Worm (Caenorhabditis elegans) whole organism, early embryonic: Measurements from ENCODE around the gene K03H1.11.

Experiments used
- ama-1 ChIP-seq: fragments of 150-350 bp; optimal IDR thresholded peaks from 2 replicates; lab custom pipeline; 2014
- hmg-4 ChIP-seq: fragments of 200-800 bp; sonication (Bioruptor generic); optimal IDR thresholded peaks from 2 replicates; lab custom pipeline; 2018; ENCODE audit warnings: mild to moderate bottlenecking, missing genetic modification characterization, missing compliant biosample characterization
- hnd-1 ChIP-seq: sonication (generic microtip); optimal IDR thresholded peaks from 2 replicates; lab custom pipeline; 2016; ENCODE audit warnings: missing genetic modification characterization, missing compliant biosample characterization
- sea-1 ChIP-seq: fragments of 200-800 bp; sonication (Bioruptor generic); conservative IDR thresholded peaks from 2 replicates; pipeline ENCODE4 v1.3.6; 2022; ENCODE audit warnings: missing genetic modification characterization, missing compliant biosample characterization

ce11 chrIII:9910608-9911479, 40.9 kb downstream of the K03H1.11 start, which contains the start of the genes cyld-1 and F40F12.9:
- TF ChIP-seq sea-1 (GFP tag; lab: Robert Waterston, UW) (no peak), ama-1 (lab: Kevin White, UChicago) (no peak), hmg-4 (no peak), hnd-1 (tag; lab: Kevin White, UChicago) (no peak)
